Fruit fly (Drosophila melanogaster) whole organism, embryonic: ENCODE measurements around the gene temp.

Source experiments
- ATbp ChIP-seq: fragments of 200-800 bp; sonication (Bioruptor generic); optimal IDR thresholded peaks from 2 replicates; lab custom pipeline; 2017; ENCODE audit warnings: missing biosample characterization, mild to moderate bottlenecking, missing genetic modification characterization, missing genetic modification reagents
- CG10543 ChIP-seq: fragments of 200-800 bp; sonication (Bioruptor generic); optimal IDR thresholded peaks from 3 replicates; lab custom pipeline; 2017; ENCODE audit warnings: missing biosample characterization, mild to moderate bottlenecking, missing genetic modification characterization, moderate library complexity
- CG10565 ChIP-seq: fragments of 200-800 bp; sonication (Bioruptor generic); optimal IDR thresholded peaks from 3 replicates; lab custom pipeline; 2016; ENCODE audit warnings: missing biosample characterization, mild to moderate bottlenecking, missing genetic modification characterization
- CG15011 ChIP-seq: fragments of 200-800 bp; sonication (Bioruptor generic); optimal IDR thresholded peaks from 3 replicates; lab custom pipeline; 2018; ENCODE audit warnings: missing biosample characterization, mild to moderate bottlenecking, missing genetic modification characterization
- CG1529 ChIP-seq: fragments of 200-800 bp; sonication (Bioruptor generic); optimal IDR thresholded peaks from 3 replicates; lab custom pipeline; 2018; ENCODE audit warnings: missing biosample characterization, missing genetic modification characterization
- CG1603 ChIP-seq: fragments of 200-800 bp; sonication (Bioruptor generic); optimal IDR thresholded peaks from 2 replicates; lab custom pipeline; 2019; ENCODE audit warnings: missing biosample characterization, mild to moderate bottlenecking, missing genetic modification characterization, moderate library complexity
- CG17359 ChIP-seq: fragments of 200-800 bp; sonication (Bioruptor generic); optimal IDR thresholded peaks from 3 replicates; lab custom pipeline; 2018; ENCODE audit warnings: missing biosample characterization, mild to moderate bottlenecking, missing genetic modification characterization, moderate library complexity
- CG17568 ChIP-seq: fragments of 200-800 bp; sonication (Bioruptor generic); optimal IDR thresholded peaks from 2 replicates; lab custom pipeline; 2018; ENCODE audit warnings: missing biosample characterization, mild to moderate bottlenecking, missing genetic modification characterization, moderate library complexity
- CG18599 ChIP-seq: fragments of 200-800 bp; sonication (Bioruptor generic); optimal IDR thresholded peaks from 3 replicates; lab custom pipeline; 2017; ENCODE audit warnings: missing biosample characterization, missing genetic modification characterization, mild to moderate bottlenecking, moderate library complexity, missing genetic modification reagents
- CG18764 ChIP-seq: fragments of 200-800 bp; sonication (Bioruptor generic); optimal IDR thresholded peaks from 3 replicates; lab custom pipeline; 2016; ENCODE audit warnings: missing biosample characterization, missing genetic modification characterization
- CG2120 ChIP-seq: fragments of 200-800 bp; sonication (Bioruptor generic); optimal IDR thresholded peaks from 3 replicates; lab custom pipeline; 2016; ENCODE audit warnings: missing biosample characterization, missing genetic modification characterization
- CG34376 ChIP-seq: fragments of 200-800 bp; sonication (Bioruptor generic); optimal IDR thresholded peaks from 2 replicates; lab custom pipeline; 2018; ENCODE audit warnings: missing biosample characterization, mild to moderate bottlenecking, missing genetic modification characterization
- CG4730 ChIP-seq: fragments of 200-800 bp; sonication (Bioruptor generic); IDR thresholded peaks from 2 replicates; pipeline ENCODE4 v1.3.6; 2022; ENCODE audit warnings: missing biosample characterization, missing genetic modification characterization
- CG6254 ChIP-seq: fragments of 200-800 bp; sonication (Bioruptor generic); optimal IDR thresholded peaks from 3 replicates; lab custom pipeline; 2017; ENCODE audit warnings: mild to moderate bottlenecking, missing biosample characterization, missing genetic modification reagents, missing genetic modification characterization
- CG6791 ChIP-seq: fragments of 200-800 bp; sonication (Bioruptor generic); IDR thresholded peaks from 3 replicates; pipeline ENCODE4 v1.3.6; 2022; ENCODE audit warnings: missing biosample characterization, missing genetic modification characterization; ENCODE audit not compliant: partially characterized antibody
- CG8359 ChIP-seq: fragments of 200-800 bp; sonication (Bioruptor generic); optimal IDR thresholded peaks from 2 replicates; lab custom pipeline; 2017; ENCODE audit warnings: missing biosample characterization, mild to moderate bottlenecking, missing genetic modification characterization, borderline replicate concordance
- CG9932 ChIP-seq: fragments of 200-800 bp; sonication (Bioruptor generic); IDR thresholded peaks from 2 replicates; pipeline ENCODE4 v1.3.6; 2022; ENCODE audit warnings: missing biosample characterization, missing genetic modification characterization
- CTCF ChIP-seq: fragments of 200-800 bp; sonication (Bioruptor generic); optimal IDR thresholded peaks from 2 replicates; lab custom pipeline; 2017; ENCODE audit warnings: missing biosample characterization, mild to moderate bottlenecking, missing genetic modification characterization, moderate library complexity
- Chrac-16 ChIP-seq: fragments of 200-800 bp; sonication (Bioruptor generic); optimal IDR thresholded peaks from 3 replicates; lab custom pipeline; 2016; ENCODE audit warnings: missing biosample characterization, missing genetic modification characterization
- GATAe ChIP-seq: fragments of 200-800 bp; sonication (Bioruptor generic); conservative IDR thresholded peaks from 2 replicates; pipeline ENCODE4 v1.3.6; 2022; ENCODE audit warnings: missing biosample characterization, missing genetic modification characterization
- HLH54F ChIP-seq: fragments of 200-800 bp; sonication (Bioruptor generic); optimal IDR thresholded peaks from 3 replicates; lab custom pipeline; 2016; ENCODE audit warnings: missing biosample characterization, missing genetic modification characterization
- Hey ChIP-seq: fragments of 200-800 bp; sonication (Bioruptor generic); optimal IDR thresholded peaks from 3 replicates; lab custom pipeline; 2018; ENCODE audit warnings: missing biosample characterization, mild to moderate bottlenecking, missing genetic modification characterization
- Lim3 ChIP-seq: fragments of 200-800 bp; sonication (Bioruptor generic); IDR thresholded peaks from 2 replicates; pipeline ENCODE4 v1.3.6; 2022; ENCODE audit warnings: missing biosample characterization, missing genetic modification characterization
- Med ChIP-seq: fragments of 200-800 bp; sonication (Bioruptor generic); peaks from one replicate; lab custom pipeline; 2016; ENCODE audit warnings: missing biosample characterization, missing genetic modification characterization, mild to moderate bottlenecking, inconsistent platforms, moderate library complexity
- Nf-YC ChIP-seq: fragments of 200-800 bp; optimal IDR thresholded peaks from 3 replicates; lab custom pipeline; 2019; ENCODE audit warnings: missing biosample characterization, mild to moderate bottlenecking, missing genetic modification characterization, moderate library complexity
- Ravus ChIP-seq: fragments of 200-800 bp; sonication (Bioruptor generic); IDR thresholded peaks from 2 replicates; pipeline ENCODE4 v1.3.6; 2022; ENCODE audit warnings: missing biosample characterization, missing genetic modification characterization
- Sox100B ChIP-seq: fragments of 200-800 bp; sonication (Bioruptor generic); optimal IDR thresholded peaks from 3 replicates; lab custom pipeline; 2018; ENCODE audit warnings: missing biosample characterization, mild to moderate bottlenecking, missing genetic modification characterization
- Taf1 ChIP-seq: fragments of 200-800 bp; sonication (Bioruptor generic); IDR thresholded peaks from 2 replicates; pipeline ENCODE4 v1.3.6; 2022; ENCODE audit warnings: missing biosample characterization, missing genetic modification characterization
- Vsx1 ChIP-seq: fragments of 200-800 bp; sonication (Bioruptor generic); optimal IDR thresholded peaks from 2 replicates; lab custom pipeline; 2017; ENCODE audit warnings: missing biosample characterization, mild to moderate bottlenecking, missing genetic modification characterization, missing genetic modification reagents
- al ChIP-seq: fragments of 200-800 bp; sonication (Bioruptor generic); IDR thresholded peaks from 2 replicates; pipeline ENCODE4 v1.3.6; 2022; ENCODE audit warnings: missing biosample characterization, missing genetic modification characterization
- bcd ChIP-seq: fragments of 200-800 bp; sonication (Bioruptor generic); optimal IDR thresholded peaks from 2 replicates; lab custom pipeline; 2017; ENCODE audit warnings: missing biosample characterization, mild to moderate bottlenecking, missing genetic modification characterization
- caup ChIP-seq: fragments of 200-800 bp; sonication (Bioruptor generic); optimal IDR thresholded peaks from 3 replicates; lab custom pipeline; 2017; ENCODE audit warnings: missing biosample characterization, mild to moderate bottlenecking, missing genetic modification characterization, moderate library complexity; ENCODE audit not compliant: severe bottlenecking
- cg ChIP-seq: fragments of 200-800 bp; sonication (Bioruptor generic); optimal IDR thresholded peaks from 3 replicates; lab custom pipeline; 2019; ENCODE audit warnings: missing biosample characterization, mild to moderate bottlenecking, missing genetic modification characterization, moderate library complexity
- cwo ChIP-seq: fragments of 200-800 bp; sonication (Bioruptor generic); optimal IDR thresholded peaks from 3 replicates; lab custom pipeline; 2017; ENCODE audit warnings: missing biosample characterization, missing genetic modification characterization, mild to moderate bottlenecking, moderate library complexity, missing genetic modification reagents
- ftz-f1 ChIP-seq: fragments of 200-800 bp; sonication (Bioruptor generic); optimal IDR thresholded peaks from 2 replicates; lab custom pipeline; 2016; ENCODE audit warnings: missing biosample characterization, missing genetic modification characterization
- grn ChIP-seq: fragments of 200-800 bp; sonication (Bioruptor generic); optimal IDR thresholded peaks from 3 replicates; lab custom pipeline; 2017; ENCODE audit warnings: missing biosample characterization, missing genetic modification characterization
- gsb ChIP-seq: fragments of 200-800 bp; sonication (Bioruptor generic); IDR thresholded peaks from 2 replicates; pipeline ENCODE4 v1.3.6; 2022; ENCODE audit warnings: missing biosample characterization, missing genetic modification characterization
- hb ChIP-seq: fragments of 200-800 bp; sonication (Bioruptor generic); IDR thresholded peaks from 3 replicates; pipeline ENCODE4 v1.3.6; 2022; ENCODE audit warnings: missing biosample characterization, missing genetic modification characterization; ENCODE audit not compliant: partially characterized antibody
- kay ChIP-seq: fragments of 200-800 bp; sonication (Bioruptor generic); optimal IDR thresholded peaks from 2 replicates; lab custom pipeline; 2016; ENCODE audit warnings: missing biosample characterization, missing genetic modification characterization
- lab ChIP-seq: fragments of 200-800 bp; sonication (Bioruptor generic); optimal IDR thresholded peaks from 3 replicates; lab custom pipeline; 2017; ENCODE audit warnings: missing biosample characterization, missing genetic modification characterization, mild to moderate bottlenecking, moderate library complexity, missing genetic modification reagents
- lbe ChIP-seq: fragments of 200-800 bp; sonication (Bioruptor generic); optimal IDR thresholded peaks from 2 replicates; lab custom pipeline; 2016; ENCODE audit warnings: missing biosample characterization, mild to moderate bottlenecking, missing genetic modification characterization
- mirr ChIP-seq: fragments of 200-800 bp; sonication (Bioruptor generic); optimal IDR thresholded peaks from 3 replicates; lab custom pipeline; 2018; ENCODE audit warnings: missing biosample characterization, mild to moderate bottlenecking, missing genetic modification characterization
- peb ChIP-seq: fragments of 200-800 bp; sonication (Bioruptor generic); IDR thresholded peaks from 2 replicates; pipeline ENCODE4 v1.3.6; 2022; ENCODE audit warnings: missing biosample characterization, missing genetic modification characterization
- run ChIP-seq: fragments of 200-800 bp; sonication (Bioruptor generic); optimal IDR thresholded peaks from 3 replicates; lab custom pipeline; 2018; ENCODE audit warnings: missing biosample characterization, mild to moderate bottlenecking, missing genetic modification characterization
- sd ChIP-seq: fragments of 200-800 bp; sonication (Bioruptor generic); optimal IDR thresholded peaks from 3 replicates; lab custom pipeline; 2018; ENCODE audit warnings: missing biosample characterization, mild to moderate bottlenecking, missing genetic modification characterization, moderate library complexity
- shn ChIP-seq: fragments of 200-800 bp; sonication (Bioruptor generic); optimal IDR thresholded peaks from 3 replicates; lab custom pipeline; 2016; ENCODE audit warnings: missing biosample characterization, missing genetic modification characterization
- sima ChIP-seq: fragments of 200-800 bp; sonication (Bioruptor generic); optimal IDR thresholded peaks from 2 replicates; lab custom pipeline; 2016; ENCODE audit warnings: missing biosample characterization, missing genetic modification characterization
- ssp ChIP-seq: fragments of 200-800 bp; sonication (Bioruptor generic); IDR thresholded peaks from 2 replicates; pipeline ENCODE4 v1.3.6; 2022; ENCODE audit warnings: missing biosample characterization, missing genetic modification characterization
- sug ChIP-seq: fragments of 200-800 bp; optimal IDR thresholded peaks from 2 replicates; lab custom pipeline; 2019; ENCODE audit warnings: missing biosample characterization, mild to moderate bottlenecking, missing genetic modification characterization, moderate library complexity
- tin ChIP-seq: fragments of 200-800 bp; sonication (Bioruptor generic); optimal IDR thresholded peaks from 3 replicates; lab custom pipeline; 2016; ENCODE audit warnings: missing biosample characterization, missing genetic modification characterization

temp gene

dm6 chrX:2286985-2287384 is 24.7 kb upstream of the temp start (continued):
- no peak for TF ChIP-seq Vsx1 (GFP tag; lab: Kevin White, UChicago)

dm6 chrX:2286255-2286654 is 23.9 kb upstream of the temp start:
- peak; percentile 85 for TF ChIP-seq GATAe (GFP tag; lab: Robert Waterston, UW)
- TF ChIP-seq gsb (GFP tag; lab: Robert Waterston, UW) = no peak
- no peak for TF ChIP-seq ATbp
- no peak for TF ChIP-seq tin (GFP tag; lab: Kevin White, UChicago)
- TF ChIP-seq shn (GFP tag; lab: Kevin White, UChicago) = no peak
- TF ChIP-seq CG15011 (GFP tag; lab: Kevin White, UChicago) = no peak
- no peak for TF ChIP-seq sima (GFP tag; lab: Kevin White, UChicago)
- no peak for TF ChIP-seq CG4730 (GFP tag; lab: Robert Waterston, UW)
- no peak for TF ChIP-seq kay (GFP tag; lab: Kevin White, UChicago)
- no peak for TF ChIP-seq run
- TF ChIP-seq grn = peak; percentile 38
- no peak for TF ChIP-seq CG6254
- TF ChIP-seq Hey (tag; lab: Kevin White, UChicago) = peak; percentile 98
- TF ChIP-seq CG10543 (GFP tag; lab: Kevin White, UChicago) = peak; percentile 28
- no peak for TF ChIP-seq Lim3 (GFP tag; lab: Robert Waterston, UW)
- peak; percentile 45 for TF ChIP-seq CG34376
- no peak for TF ChIP-seq lab (GFP tag; lab: Kevin White, UChicago)
- TF ChIP-seq mirr = peak; percentile 62
- no peak for TF ChIP-seq Taf1 (GFP tag; lab: Robert Waterston, UW)
- peak; percentile 22 for TF ChIP-seq caup
- TF ChIP-seq hb (GFP tag; lab: Robert Waterston, UW) = no peak
- TF ChIP-seq lbe = no peak
- TF ChIP-seq CG9932 (GFP tag; lab: Robert Waterston, UW) = 0 out of 2 replicates have a peak, but pooled peaks have one; percentile 14
- no peak for TF ChIP-seq CG18764
- TF ChIP-seq al = no peak
- no peak for TF ChIP-seq Ravus
- TF ChIP-seq CG10565 (GFP tag; lab: Kevin White, UChicago) = no peak
- TF ChIP-seq CG1603 = no peak
- no peak for TF ChIP-seq peb (GFP tag; lab: Robert Waterston, UW)
- peak; percentile 59 for TF ChIP-seq cwo (GFP tag; lab: Kevin White, UChicago)
- TF ChIP-seq CG1529 (GFP tag; lab: Kevin White, UChicago) = no peak
- TF ChIP-seq CTCF (GFP tag; lab: Kevin White, UChicago) = no peak
- no peak for TF ChIP-seq CG2120 (GFP tag; lab: Kevin White, UChicago)
- TF ChIP-seq CG17359 (tag; lab: Kevin White, UChicago) = no peak
- peak; percentile 13 for TF ChIP-seq Nf-YC (tag; lab: Kevin White, UChicago)
- TF ChIP-seq CG8359 (GFP tag; lab: Kevin White, UChicago) = no peak
- TF ChIP-seq ssp (GFP tag; lab: Robert Waterston, UW) = no peak
- TF ChIP-seq ftz-f1 = peak; percentile 70
- TF ChIP-seq CG18599 (GFP tag; lab: Kevin White, UChicago) = peak; percentile 26
- TF ChIP-seq Sox100B = no peak
- TF ChIP-seq CG17568 (GFP tag; lab: Kevin White, UChicago) = no peak
- peak; percentile 82 for TF ChIP-seq sug
- TF ChIP-seq sd = peak; percentile 18
- no peak for TF ChIP-seq cg (GFP tag; lab: Kevin White, UChicago)
- TF ChIP-seq HLH54F (GFP tag; lab: Kevin White, UChicago) = no peak
- TF ChIP-seq Med (GFP tag; lab: Kevin White, UChicago) = peak; percentile 61
- no peak for TF ChIP-seq bcd (GFP tag; lab: Kevin White, UChicago)
- TF ChIP-seq Chrac-16 (GFP tag; lab: Kevin White, UChicago) = no peak
- TF ChIP-seq CG6791 (GFP tag; lab: Robert Waterston, UW) = no peak
